Fruit fly (Drosophila melanogaster) whole organism, adult: ENCODE results near the gene CG31904.

ENCODE experiments used
- CG12768 ChIP-seq: fragments of 200-800 bp; sonication (Bioruptor generic); optimal IDR thresholded peaks from 2 replicates; lab custom pipeline; 2017; ENCODE audit warnings: missing biosample characterization, missing genetic modification characterization, mild to moderate bottlenecking, moderate library complexity, missing genetic modification reagents
- CG14711 ChIP-seq: fragments of 200-800 bp; sonication (Bioruptor generic); optimal IDR thresholded peaks from 2 replicates; lab custom pipeline; 2018; ENCODE audit warnings: missing biosample characterization, mild to moderate bottlenecking, missing genetic modification characterization, moderate library complexity
- CG7045 ChIP-seq: fragments of 200-800 bp; sonication (Bioruptor generic); optimal IDR thresholded peaks from 2 replicates; lab custom pipeline; 2017; ENCODE audit warnings: missing biosample characterization, mild to moderate bottlenecking, missing genetic modification characterization
- Crg-1 ChIP-seq: fragments of 200-800 bp; sonication (Bioruptor generic); optimal IDR thresholded peaks from 2 replicates; lab custom pipeline; 2016; ENCODE audit warnings: missing biosample characterization, missing genetic modification characterization
- Mnt ChIP-seq: fragments of 200-800 bp; sonication (Bioruptor generic); optimal IDR thresholded peaks from 2 replicates; lab custom pipeline; 2016; ENCODE audit warnings: missing biosample characterization, mild to moderate bottlenecking, missing genetic modification characterization
- kay ChIP-seq: fragments of 200-800 bp; sonication (Bioruptor generic); peaks from one replicate; lab custom pipeline; 2016; ENCODE audit warnings: missing biosample characterization, missing genetic modification characterization, borderline replicate concordance
- pad ChIP-seq: fragments of 200-800 bp; sonication (Bioruptor generic); optimal IDR thresholded peaks from 3 replicates; lab custom pipeline; 2017; ENCODE audit warnings: missing biosample characterization, missing genetic modification characterization, mild to moderate bottlenecking, moderate library complexity, missing genetic modification reagents
- toe ChIP-seq: fragments of 200-800 bp; sonication (Bioruptor generic); optimal IDR thresholded peaks from 2 replicates; lab custom pipeline; 2016; ENCODE audit warnings: missing biosample characterization, missing genetic modification characterization

DNA sequence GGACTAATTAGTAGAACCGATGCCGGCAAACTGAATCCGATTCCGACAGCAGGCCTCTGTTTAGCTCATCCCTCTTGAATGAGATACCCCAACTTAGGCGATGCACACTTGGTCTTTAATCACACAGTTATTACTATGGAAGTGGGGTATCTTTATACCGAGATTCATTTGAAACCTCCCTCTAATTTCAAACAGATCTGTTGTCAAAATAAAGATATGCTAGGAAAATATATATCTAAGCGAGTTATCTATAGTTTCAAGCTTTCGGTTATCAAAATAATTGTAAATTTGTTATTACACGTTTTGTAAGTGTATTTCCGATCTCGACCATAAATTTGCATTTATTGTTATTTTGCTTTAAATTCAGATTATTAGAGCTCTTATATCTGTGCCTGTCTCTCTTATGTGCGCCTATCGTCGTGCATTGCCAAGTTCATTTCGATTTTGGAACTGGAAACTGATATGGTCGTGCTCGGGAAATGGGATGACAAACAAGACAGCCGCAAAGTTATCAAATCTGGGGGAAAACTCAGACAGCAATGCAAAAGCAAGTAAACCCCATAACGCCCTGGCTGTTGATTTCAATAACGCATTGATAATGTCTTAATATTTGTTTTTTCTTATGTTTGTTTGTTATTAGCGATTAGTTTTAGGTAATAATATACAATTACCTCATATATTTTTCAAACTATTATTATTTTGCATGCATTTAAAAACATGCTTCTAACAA lies 12.2 kb downstream of the CG31904 start, which contains the start of gene CG13795:
- TF ChIP-seq Mnt (GFP tag; lab: Kevin White, UChicago) (no peak), Crg-1 (GFP tag; lab: Kevin White, UChicago) (no peak), kay (GFP tag; lab: Kevin White, UChicago) (no peak), CG12768 (GFP tag; lab: Kevin White, UChicago) (peak; percentile 54), pad (peak; percentile 5), CG7045 (GFP tag; lab: Kevin White, UChicago) (peak; percentile 13), CG14711 (tag; lab: Kevin White, UChicago) (no peak), toe (GFP tag; lab: Kevin White, UChicago) (peak; percentile 6)
